Fruit fly (Drosophila melanogaster) whole organism, wandering third instar larva: Measurements from ENCODE around the gene AsnS.

ENCODE experiments used
- Abd-B ChIP-seq: fragments of >200 bp; optimal IDR thresholded peaks from 2 replicates; lab custom pipeline; 2017; ENCODE audit warnings: missing biosample characterization, missing genetic modification characterization
- Hr78 ChIP-seq: fragments of >200 bp; optimal IDR thresholded peaks from 2 replicates; lab custom pipeline; 2017; ENCODE audit warnings: missing biosample characterization, missing genetic modification characterization
- Jra ChIP-seq: sonication (Bioruptor generic); optimal IDR thresholded peaks from 2 replicates; lab custom pipeline; 2016; ENCODE audit warnings: missing biosample characterization, missing genetic modification characterization
- OdsH ChIP-seq: fragments of 200-800 bp; sonication (Bioruptor generic); optimal IDR thresholded peaks from 2 replicates; lab custom pipeline; 2016; ENCODE audit warnings: missing biosample characterization, mild to moderate bottlenecking, missing genetic modification characterization
- br ChIP-seq: fragments of 200-800 bp; sonication (Bioruptor generic); optimal IDR thresholded peaks from 2 replicates; lab custom pipeline; 2016; ENCODE audit warnings: missing biosample characterization, missing genetic modification characterization
- fru ChIP-seq: fragments of 200-800 bp; sonication (Bioruptor generic); optimal IDR thresholded peaks from 3 replicates; lab custom pipeline; 2016; ENCODE audit warnings: missing biosample characterization, mild to moderate bottlenecking, missing genetic modification characterization
- h ChIP-seq: fragments of 200-800 bp; sonication (Bioruptor generic); optimal IDR thresholded peaks from 3 replicates; lab custom pipeline; 2016; ENCODE audit warnings: missing biosample characterization, mild to moderate bottlenecking, missing genetic modification characterization
- psq ChIP-seq: fragments of 200-800 bp; sonication (Bioruptor generic); optimal IDR thresholded peaks from 3 replicates; lab custom pipeline; 2017; ENCODE audit warnings: missing biosample characterization, mild to moderate bottlenecking, missing genetic modification characterization, moderate library complexity
- sv ChIP-seq: fragments of 200-800 bp; sonication (Bioruptor generic); optimal IDR thresholded peaks from 3 replicates; lab custom pipeline; 2016; ENCODE audit warnings: missing biosample characterization, missing genetic modification characterization

dm6 chr3L:21185622-21186021 is 12.7 kb downstream of the AsnS start:
- TF ChIP-seq h (no peak), br (GFP tag; lab: Kevin White, UChicago) (no peak), Jra (GFP tag; lab: Kevin White, UChicago) (no peak), fru (GFP tag; lab: Kevin White, UChicago) (no peak), sv (GFP tag; lab: Kevin White, UChicago) (no peak), Hr78 (GFP tag; lab: Kevin White, UChicago) (no peak), psq (GFP tag; lab: Kevin White, UChicago) (no peak), OdsH (GFP tag; lab: Kevin White, UChicago) (no peak), Abd-B (GFP tag; lab: Kevin White, UChicago) (no peak)
